Worm (Caenorhabditis elegans): ENCODE data around the gene F31B9.4.

Gene F31B9.4

ce11 chrX:15887495-15887894, 29.4 kb downstream of the F31B9.4 start, which contains the start of gene F53H4.3:
Gene F53H4.3 (minus strand): TSS chrX:15887595.
- TF ChIP-seq drap-1 (GFP tag; optimal IDR thresholded peaks at IDR 0.05) (no peak), ces-1 (GFP tag; optimal IDR thresholded peaks at IDR 0.05) (no peak)

- no peak for TF ChIP-seq lin-13 (tag; optimal IDR thresholded peaks at IDR 0.05)
- TF ChIP-seq lsy-2 (tag; optimal IDR thresholded peaks at IDR 0.05) = no peak
- TF ChIP-seq bed-3 (GFP tag; optimal IDR thresholded peaks at IDR 0.05) = no peak
- TF ChIP-seq nhr-76 (tag; optimal IDR thresholded peaks at IDR 0.05) = no peak
- TF ChIP-seq ham-2 (GFP tag; optimal IDR thresholded peaks at IDR 0.05) = no peak
- TF ChIP-seq pha-4 (tag; optimal IDR thresholded peaks at IDR 0.05) = no peak
- no peak for TF ChIP-seq unc-62 (GFP tag; optimal IDR thresholded peaks at IDR 0.05)
- TF ChIP-seq ces-1 (GFP tag; optimal IDR thresholded peaks at IDR 0.05) = no peak
Measured at ce11 chrX:15884478-15884877, 32.4 kb downstream of the F31B9.4 start.

ce11 chrX:15881027-15881426, 35.9 kb downstream of the F31B9.4 start:
- TF ChIP-seq M03D4.4 (tag; optimal IDR thresholded peaks at IDR 0.05) (peak; percentile 16), sptf-1 (tag; optimal IDR thresholded peaks at IDR 0.05) (peak; percentile 8), ceh-39 (tag; optimal IDR thresholded peaks at IDR 0.05) (no peak), lin-32 (GFP tag; optimal IDR thresholded peaks at IDR 0.05) (no peak), ham-2 (GFP tag; optimal IDR thresholded peaks at IDR 0.05) (peak; percentile 53), pha-4 (tag; optimal IDR thresholded peaks at IDR 0.05) (peak; percentile 22), cnd-1 (tag; optimal IDR thresholded peaks at IDR 0.05) (no peak), unc-39 (tag; optimal IDR thresholded peaks at IDR 0.05) (no peak), nhr-76 (tag; optimal IDR thresholded peaks at IDR 0.05) (no peak), zip-8 (tag; optimal IDR thresholded peaks at IDR 0.05) (no peak)

- TF ChIP-seq flh-1 (GFP tag; optimal IDR thresholded peaks at IDR 0.05) (no peak), ceh-43 (GFP tag; optimal IDR thresholded peaks at IDR 0.05) (no peak), zip-8 (tag; optimal IDR thresholded peaks at IDR 0.05) (no peak), elt-1 (tag; optimal IDR thresholded peaks at IDR 0.05; ENCODE audit: borderline replicate concordance, insufficient read depth) (no peak), drap-1 (GFP tag; optimal IDR thresholded peaks at IDR 0.05) (no peak), hlh-1 (tag; optimal IDR thresholded peaks at IDR 0.05) (no peak), M03D4.4 (tag; optimal IDR thresholded peaks at IDR 0.05) (no peak), mab-5 (tag; optimal IDR thresholded peaks at IDR 0.05) (no peak), ztf-11 (tag; optimal IDR thresholded peaks at IDR 0.05) (no peak), bed-3 (GFP tag; optimal IDR thresholded peaks at IDR 0.05) (no peak), nhr-28 (tag; optimal IDR thresholded peaks at IDR 0.05) (no peak), nhr-237 (tag; optimal IDR thresholded peaks at IDR 0.05) (no peak), unc-39 (tag; optimal IDR thresholded peaks at IDR 0.05) (no peak), mep-1 (tag; optimal IDR thresholded peaks at IDR 0.05) (no peak)
Measured at ce11 chrX:15878785-15879184, 38.1 kb downstream of the F31B9.4 start, which contains the start of gene gmeb-2. Gene gmeb-2 (plus strand): TSS chrX:15879085.

- TF ChIP-seq ztf-11 (tag; optimal IDR thresholded peaks at IDR 0.05) (no peak), ces-1 (GFP tag; optimal IDR thresholded peaks at IDR 0.05) (no peak), ceh-43 (GFP tag; optimal IDR thresholded peaks at IDR 0.05) (no peak), sptf-1 (tag; optimal IDR thresholded peaks at IDR 0.05) (peak; percentile 60), lsy-2 (tag; optimal IDR thresholded peaks at IDR 0.05) (no peak), mab-5 (tag; optimal IDR thresholded peaks at IDR 0.05) (no peak), ham-2 (GFP tag; optimal IDR thresholded peaks at IDR 0.05) (peak; percentile 53), drap-1 (GFP tag; optimal IDR thresholded peaks at IDR 0.05) (no peak), mls-2 (tag; optimal IDR thresholded peaks at IDR 0.05) (peak; percentile 46), nhr-76 (tag; optimal IDR thresholded peaks at IDR 0.05) (no peak), snpc-4 (tag; optimal IDR thresholded peaks at IDR 0.05) (no peak), nhr-2 (tag; optimal IDR thresholded peaks at IDR 0.05) (no peak), cnd-1 (tag; optimal IDR thresholded peaks at IDR 0.05) (peak; percentile 59), tbx-8 (GFP tag; optimal IDR thresholded peaks at IDR 0.05) (no peak), pha-4 (tag; optimal IDR thresholded peaks at IDR 0.05) (no peak), unc-62 (GFP tag; optimal IDR thresholded peaks at IDR 0.05) (no peak), hlh-1 (tag; optimal IDR thresholded peaks at IDR 0.05) (no peak), mep-1 (tag; optimal IDR thresholded peaks at IDR 0.05) (no peak), M03D4.4 (tag; optimal IDR thresholded peaks at IDR 0.05) (peak; percentile 42), lin-13 (tag; optimal IDR thresholded peaks at IDR 0.05) (no peak)
Measured at ce11 chrX:15876936-15877335, 40.0 kb downstream of the F31B9.4 start.

ce11 chrX:15869589-15869988, 47.3 kb downstream of the F31B9.4 start:
- TF ChIP-seq nhr-2 (tag; optimal IDR thresholded peaks at IDR 0.05) = no peak
- no peak for TF ChIP-seq nhr-12 (tag; optimal IDR thresholded peaks at IDR 0.05)
- TF ChIP-seq M03D4.4 (tag; optimal IDR thresholded peaks at IDR 0.05) = no peak
- no peak for TF ChIP-seq ceh-83 (GFP tag; optimal IDR thresholded peaks at IDR 0.05)
- TF ChIP-seq unc-62 (GFP tag; optimal IDR thresholded peaks at IDR 0.05) = no peak
- TF ChIP-seq sem-2 (GFP tag; optimal IDR thresholded peaks at IDR 0.05) = no peak
- TF ChIP-seq nhr-28 (tag; optimal IDR thresholded peaks at IDR 0.05) = no peak
- no peak for TF ChIP-seq lin-13 (tag; optimal IDR thresholded peaks at IDR 0.05)
- TF ChIP-seq bed-3 (GFP tag; optimal IDR thresholded peaks at IDR 0.05) = no peak
- no peak for TF ChIP-seq ceh-43 (GFP tag; optimal IDR thresholded peaks at IDR 0.05)

Measured in whole organism, mixed stage, embryonic.